Worm (Caenorhabditis elegans): ENCODE data around the gene mbr-1.

mbr-1 gene

DNA sequence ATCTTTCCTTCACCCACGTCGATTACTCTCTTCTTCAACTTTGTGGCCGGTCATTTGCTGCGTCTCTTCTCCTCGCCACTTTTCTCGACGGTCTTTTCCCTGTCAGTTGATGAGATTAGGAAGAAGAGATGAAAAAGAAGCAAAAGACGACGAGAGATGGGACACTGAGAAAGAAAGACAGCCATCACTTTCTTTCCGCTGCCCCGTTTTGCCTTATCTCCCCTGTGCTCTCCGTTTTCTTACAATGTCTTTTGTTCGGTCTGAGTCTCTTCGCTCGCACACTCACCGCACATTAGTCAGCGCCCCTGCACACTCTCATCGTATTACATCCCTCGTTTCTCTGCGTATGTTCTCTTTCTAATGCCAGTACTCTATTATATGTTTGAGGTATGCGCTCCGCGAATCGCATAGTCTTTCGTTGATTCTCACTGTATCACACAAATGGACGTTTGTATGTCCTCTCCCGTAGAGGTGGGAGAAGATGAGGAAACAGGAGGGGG lies 44.3 kb upstream of the mbr-1 start (continued):
- TF ChIP-seq C17E4.6 (GFP tag; IDR thresholded peaks at IDR 0.05) (no peak), pbrm-1 (GFP tag; IDR thresholded peaks at IDR 0.05) (peak; percentile 69), F39B2.1 (GFP tag; IDR thresholded peaks at IDR 0.05) (no peak), lin-40 (tag; optimal IDR thresholded peaks at IDR 0.05) (peak; percentile 96), F57A8.1 (GFP tag; optimal IDR thresholded peaks at IDR 0.05) (no peak)

DNA sequence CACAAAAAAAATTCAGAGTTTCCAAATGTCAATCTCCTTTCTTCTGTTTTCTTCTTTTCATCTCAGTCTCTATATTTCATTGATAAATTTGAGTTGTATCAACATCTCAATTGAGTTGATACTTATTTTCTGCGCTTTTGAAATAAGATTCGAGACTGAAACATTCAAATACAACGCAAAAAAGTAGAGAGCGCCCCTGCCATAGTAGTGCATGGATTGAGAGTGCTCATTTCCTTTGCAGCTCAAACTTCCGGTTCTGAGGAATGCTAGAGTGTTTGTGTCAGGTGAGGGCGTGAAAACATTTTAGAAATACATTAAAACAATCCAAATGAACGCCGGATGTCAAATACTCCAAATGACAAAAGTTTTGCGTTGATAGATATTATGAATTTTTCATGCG lies 41.5 kb upstream of the mbr-1 start:
- TF ChIP-seq madf-10 (tag; optimal IDR thresholded peaks at IDR 0.05) (no peak), ceh-79 (tag; optimal IDR thresholded peaks at IDR 0.05) (no peak), ekl-4 (GFP tag; IDR thresholded peaks at IDR 0.05) (no peak), hsf-1 (GFP tag; IDR thresholded peaks at IDR 0.05) (no peak), tbp1 (GFP tag; optimal IDR thresholded peaks at IDR 0.05) (no peak), snpc-3.4 (tag; optimal IDR thresholded peaks at IDR 0.05) (no peak), let-607 (tag; optimal IDR thresholded peaks at IDR 0.05) (no peak), F22D6.2 (tag; optimal IDR thresholded peaks at IDR 0.05) (no peak), attf-5 (GFP tag; optimal IDR thresholded peaks at IDR 0.05) (no peak), snpc-4 (GFP tag; optimal IDR thresholded peaks at IDR 0.05) (no peak), snpc-4 (tag; optimal IDR thresholded peaks at IDR 0.05) (no peak), T26A5.8 (tag; optimal IDR thresholded peaks at IDR 0.05) (no peak), nfya-2 (GFP tag; IDR thresholded peaks at IDR 0.05) (no peak), mel-28 (tag; optimal IDR thresholded peaks at IDR 0.05; ENCODE audit: borderline replicate concordance) (no peak), ceh-100 (GFP tag; IDR thresholded peaks at IDR 0.05) (no peak)

DNA sequence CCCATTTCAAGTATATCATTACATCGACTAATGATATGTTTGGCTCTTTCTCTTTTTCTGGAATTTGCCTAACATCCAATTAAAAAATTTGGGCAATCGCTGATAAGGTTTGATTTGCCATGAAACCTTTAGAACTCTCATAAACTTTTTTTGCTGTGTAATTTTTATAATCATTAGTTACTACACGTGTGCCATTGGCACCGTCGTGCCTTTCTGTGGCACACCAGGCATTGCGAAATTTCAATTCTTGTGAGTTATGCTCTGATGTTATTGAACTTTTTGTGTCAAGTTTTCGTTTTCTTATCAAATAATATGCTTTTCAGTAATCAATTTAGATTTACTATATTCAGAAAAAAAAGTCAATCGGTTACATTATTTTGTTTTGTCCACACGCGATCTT lies 39.1 kb upstream of the mbr-1 start:
- TF ChIP-seq lin-40 (tag; optimal IDR thresholded peaks at IDR 0.05): no peak
- TF ChIP-seq Y56A3A.18 (GFP tag; IDR thresholded peaks at IDR 0.05): no peak
- TF ChIP-seq nhr-80 (tag; optimal IDR thresholded peaks at IDR 0.05): peak; percentile 6
- peak; percentile 81 for TF ChIP-seq cebp-1 (GFP tag; IDR thresholded peaks at IDR 0.05)
- TF ChIP-seq cebp-1 (tag; optimal IDR thresholded peaks at IDR 0.05): peak; percentile 91

DNA sequence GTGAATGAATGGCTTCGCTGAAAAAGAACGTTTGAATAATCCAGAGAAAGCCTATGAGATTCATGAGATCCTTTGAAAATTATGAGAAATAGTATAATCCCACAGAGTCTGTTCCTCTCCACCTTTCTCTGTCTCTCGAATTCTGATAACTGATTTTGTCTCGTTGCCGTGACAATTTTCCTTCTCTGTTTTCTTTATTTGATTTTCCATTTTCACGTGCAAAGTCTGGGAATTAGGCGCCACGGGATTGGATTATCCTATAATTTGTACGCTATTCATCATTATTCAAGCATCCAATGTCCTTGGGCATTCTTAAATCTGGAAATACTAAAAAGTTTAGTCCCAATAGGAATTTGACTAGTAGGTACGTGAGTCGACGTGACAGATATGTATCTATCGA lies 36.6 kb upstream of the mbr-1 start:
- TF ChIP-seq repo-1 (tag; optimal IDR thresholded peaks at IDR 0.05) (no peak), F33H1.4 (GFP tag; IDR thresholded peaks at IDR 0.05) (no peak), nfya-2 (GFP tag; IDR thresholded peaks at IDR 0.05) (0 out of 2 replicates have a peak, but pooled peaks have one; percentile 12)

DNA sequence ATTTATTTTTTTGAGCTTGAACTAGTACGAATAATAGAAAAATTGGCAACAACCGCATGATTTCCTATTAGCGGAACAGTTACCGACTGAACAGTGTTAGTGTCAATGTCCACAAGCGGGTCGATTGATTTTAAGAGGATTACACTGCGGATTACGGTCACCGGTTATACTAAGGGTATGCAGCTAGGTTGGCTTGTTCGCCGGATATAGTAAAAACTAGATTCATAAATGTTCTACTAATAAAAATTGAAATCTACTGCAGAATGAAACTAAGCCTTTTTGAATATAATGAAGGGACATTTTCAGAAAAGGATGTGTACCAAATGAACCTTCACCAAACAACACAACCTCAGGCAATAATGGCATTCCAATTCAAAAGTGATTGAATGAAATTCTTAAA lies 35.8 kb upstream of the mbr-1 start, which contains the start of gene R07A4.4:
R07A4.4 (minus strand) TSS at position 101 of the 400 bp plus-strand sequence.
- TF ChIP-seq hmg-1.2 (GFP tag; IDR thresholded peaks at IDR 0.05): no peak

DNA sequence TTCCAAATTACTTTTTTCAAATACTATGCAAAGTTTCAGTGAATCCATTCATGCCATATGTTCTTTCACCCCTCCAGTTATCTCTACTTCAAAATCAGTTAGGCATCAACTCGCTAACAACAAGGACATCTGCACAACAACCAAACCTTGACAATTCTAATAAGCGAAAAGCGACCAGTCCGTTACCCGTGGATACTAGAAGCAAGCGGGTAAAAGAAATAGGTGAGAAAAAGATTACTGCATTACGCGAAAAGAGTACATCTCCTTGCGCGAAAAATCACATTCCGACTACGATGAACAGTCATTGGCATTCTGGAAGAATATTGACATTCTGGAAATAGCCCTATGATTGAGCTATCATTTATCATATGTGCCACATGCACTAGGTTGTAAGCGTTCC lies 34.3 kb upstream of the mbr-1 start:
- TF ChIP-seq Y95B8A.8 (GFP tag; IDR thresholded peaks at IDR 0.05) (no peak), F49E8.2 (tag; optimal IDR thresholded peaks at IDR 0.05; ENCODE audit: insufficient read depth) (no peak), gei-17 (GFP tag; optimal IDR thresholded peaks at IDR 0.05) (peak; percentile 89), nhr-80 (tag; optimal IDR thresholded peaks at IDR 0.05) (peak; percentile 6), ztf-26 (tag; optimal IDR thresholded peaks at IDR 0.05) (peak; percentile 23), ZK185.1 (tag; optimal IDR thresholded peaks at IDR 0.05; ENCODE audit: poor library complexity, severe bottlenecking) (peak; percentile 36), K11D2.4 (GFP tag; IDR thresholded peaks at IDR 0.05) (0 out of 2 replicates have a peak, but pooled peaks have one; percentile 37)
